Fruit fly (Drosophila melanogaster) whole organism, wandering third instar larva: ENCODE results near the gene flip.

ENCODE experiments used
- Abd-B ChIP-seq: fragments of >200 bp; optimal IDR thresholded peaks from 2 replicates; lab custom pipeline; 2017; ENCODE audit warnings: missing biosample characterization, missing genetic modification characterization
- CG32264 ChIP-seq: fragments of 200-800 bp; sonication (Bioruptor generic); optimal IDR thresholded peaks from 2 replicates; lab custom pipeline; 2016; ENCODE audit warnings: missing biosample characterization, missing genetic modification characterization
- CG9705 ChIP-seq: fragments of 200-800 bp; sonication (Bioruptor generic); optimal IDR thresholded peaks from 2 replicates; lab custom pipeline; 2018; ENCODE audit warnings: missing biosample characterization, mild to moderate bottlenecking, missing genetic modification characterization
- CrebA ChIP-seq: fragments of 200-800 bp; sonication (Bioruptor generic); optimal IDR thresholded peaks from 2 replicates; lab custom pipeline; 2016; ENCODE audit warnings: missing biosample characterization, mild to moderate bottlenecking, missing genetic modification characterization, borderline replicate concordance
- Dfd ChIP-seq: fragments of >200 bp; optimal IDR thresholded peaks from 2 replicates; lab custom pipeline; 2017; ENCODE audit warnings: missing biosample characterization, missing genetic modification characterization
- Dif ChIP-seq: fragments of 200-275, 200-300 bp; sonication (Bioruptor generic); optimal IDR thresholded peaks from 2 replicates; lab custom pipeline; 2018; ENCODE audit warnings: missing biosample characterization, missing genetic modification characterization; ENCODE audit not compliant: partially characterized antibody
- GATAd ChIP-seq: sonication (Bioruptor generic); optimal IDR thresholded peaks from 2 replicates; lab custom pipeline; 2016; ENCODE audit warnings: missing biosample characterization, missing genetic modification characterization
- HLH106 ChIP-seq: fragments of 200-800 bp; optimal IDR thresholded peaks from 3 replicates; lab custom pipeline; 2019; ENCODE audit warnings: missing biosample characterization, mild to moderate bottlenecking, missing genetic modification characterization, moderate library complexity
- Hnf4 ChIP-seq: fragments of 200-800 bp; sonication (Bioruptor generic); optimal IDR thresholded peaks from 2 replicates; lab custom pipeline; 2016; ENCODE audit warnings: missing biosample characterization, mild to moderate bottlenecking, missing genetic modification characterization
- Hr78 ChIP-seq: fragments of >200 bp; optimal IDR thresholded peaks from 2 replicates; lab custom pipeline; 2017; ENCODE audit warnings: missing biosample characterization, missing genetic modification characterization
- Hr83 ChIP-seq: fragments of 200-300 bp; sonication (Bioruptor generic); optimal IDR thresholded peaks from 2 replicates; lab custom pipeline; 2016; ENCODE audit warnings: missing biosample characterization, mild to moderate bottlenecking, missing genetic modification characterization, moderate library complexity; ENCODE audit not compliant: poor library complexity, severe bottlenecking
- Jra ChIP-seq: sonication (Bioruptor generic); optimal IDR thresholded peaks from 2 replicates; lab custom pipeline; 2016; ENCODE audit warnings: missing biosample characterization, missing genetic modification characterization
- Mio ChIP-seq: sonication (Bioruptor generic); optimal IDR thresholded peaks from 2 replicates; lab custom pipeline; 2016; ENCODE audit warnings: missing biosample characterization, missing genetic modification characterization
- Myc ChIP-seq: fragments of >200 bp; optimal IDR thresholded peaks from 2 replicates; lab custom pipeline; 2017
- N ChIP-seq: fragments of >200 bp; optimal IDR thresholded peaks from 2 replicates; lab custom pipeline; 2018; ENCODE audit warnings: missing biosample characterization, missing external identifiers, missing genetic modification characterization
- OdsH ChIP-seq: fragments of 200-800 bp; sonication (Bioruptor generic); optimal IDR thresholded peaks from 2 replicates; lab custom pipeline; 2016; ENCODE audit warnings: missing biosample characterization, mild to moderate bottlenecking, missing genetic modification characterization
- Rel ChIP-seq, 2 experiments: fragments of 200-800 bp; sonication (Bioruptor generic) in 1 of 2; optimal IDR thresholded peaks; 2 replicates in 1 of 2; 3 replicates in 1 of 2; lab custom pipeline; 2016 to 2019; ENCODE audit warnings: mild to moderate bottlenecking in 2 of 2, missing biosample characterization in 2 of 2, missing genetic modification characterization in 2 of 2, moderate library complexity in 1 of 2
- Sp1 ChIP-seq: fragments of 200-800 bp; sonication (Bioruptor generic); optimal IDR thresholded peaks from 3 replicates; lab custom pipeline; 2019; ENCODE audit warnings: missing biosample characterization, mild to moderate bottlenecking, missing genetic modification characterization, moderate library complexity
- Vsx2 ChIP-seq: fragments of 200-300, 225-300 bp; sonication (Bioruptor generic); optimal IDR thresholded peaks from 2 replicates; lab custom pipeline; 2018; ENCODE audit warnings: missing biosample characterization, missing genetic modification characterization; ENCODE audit not compliant: partially characterized antibody
- br ChIP-seq: fragments of 200-800 bp; sonication (Bioruptor generic); optimal IDR thresholded peaks from 2 replicates; lab custom pipeline; 2016; ENCODE audit warnings: missing biosample characterization, missing genetic modification characterization
- brk ChIP-seq: fragments of 200-800 bp; sonication (Bioruptor generic); optimal IDR thresholded peaks from 2 replicates; lab custom pipeline; 2016; ENCODE audit warnings: missing biosample characterization, mild to moderate bottlenecking, missing genetic modification characterization
- dl ChIP-seq, 2 experiments: fragments of 175-275, 200-275 bp in 1 of 2; fragments of 200-275 bp in 1 of 2; sonication (Bioruptor generic); optimal IDR thresholded peaks; lab custom pipeline; 2018; ENCODE audit warnings: mild to moderate bottlenecking in 2 of 2, missing biosample characterization in 2 of 2, missing genetic modification characterization in 2 of 2, moderate library complexity in 2 of 2; ENCODE audit not compliant: partially characterized antibody in 2 of 2, insufficient read depth in 1 of 2
- dmrt93B ChIP-seq: fragments of 200-800 bp; sonication (Bioruptor generic); optimal IDR thresholded peaks from 2 replicates; lab custom pipeline; 2018; ENCODE audit warnings: missing biosample characterization, mild to moderate bottlenecking, missing genetic modification characterization
- dsf ChIP-seq: sonication (Bioruptor generic); optimal IDR thresholded peaks from 2 replicates; lab custom pipeline; 2016; ENCODE audit warnings: missing biosample characterization, missing genetic modification characterization, borderline replicate concordance
- ey ChIP-seq: fragments of 200-800 bp; sonication (Bioruptor generic); optimal IDR thresholded peaks from 2 replicates; lab custom pipeline; 2016; ENCODE audit warnings: missing biosample characterization, missing genetic modification characterization
- foxo ChIP-seq, 2 experiments: fragments of 200-800 bp; sonication (Bioruptor generic); optimal IDR thresholded peaks; 2 replicates in 1 of 2; 3 replicates in 1 of 2; lab custom pipeline; 2016 to 2017; ENCODE audit warnings: missing biosample characterization in 2 of 2, missing genetic modification characterization in 2 of 2
- fru ChIP-seq: fragments of 200-800 bp; sonication (Bioruptor generic); optimal IDR thresholded peaks from 3 replicates; lab custom pipeline; 2016; ENCODE audit warnings: missing biosample characterization, mild to moderate bottlenecking, missing genetic modification characterization
- h ChIP-seq: fragments of 200-800 bp; sonication (Bioruptor generic); optimal IDR thresholded peaks from 3 replicates; lab custom pipeline; 2016; ENCODE audit warnings: missing biosample characterization, mild to moderate bottlenecking, missing genetic modification characterization
- jim ChIP-seq: fragments of 175-275, 200-325 bp; sonication (Bioruptor generic); optimal IDR thresholded peaks from 2 replicates; lab custom pipeline; 2016; ENCODE audit warnings: missing biosample characterization, mild to moderate bottlenecking, missing genetic modification characterization
- lola ChIP-seq: fragments of >200 bp; optimal IDR thresholded peaks from 2 replicates; lab custom pipeline; 2017; ENCODE audit warnings: missing biosample characterization, missing genetic modification characterization
- pan ChIP-seq: fragments of >200 bp; optimal IDR thresholded peaks from 2 replicates; lab custom pipeline; 2017
- psq ChIP-seq: fragments of 200-800 bp; sonication (Bioruptor generic); optimal IDR thresholded peaks from 3 replicates; lab custom pipeline; 2017; ENCODE audit warnings: missing biosample characterization, mild to moderate bottlenecking, missing genetic modification characterization, moderate library complexity
- rgr ChIP-seq: fragments of 200-800 bp; sonication (Bioruptor generic); optimal IDR thresholded peaks from 3 replicates; lab custom pipeline; 2016; ENCODE audit warnings: missing biosample characterization, mild to moderate bottlenecking, missing genetic modification characterization
- sage ChIP-seq: fragments of 200-800 bp; sonication (Bioruptor generic); optimal IDR thresholded peaks from 2 replicates; lab custom pipeline; 2016; ENCODE audit warnings: missing biosample characterization, mild to moderate bottlenecking, missing genetic modification characterization
- sv ChIP-seq: fragments of 200-800 bp; sonication (Bioruptor generic); optimal IDR thresholded peaks from 3 replicates; lab custom pipeline; 2016; ENCODE audit warnings: missing biosample characterization, missing genetic modification characterization
- tai ChIP-seq: sonication (Bioruptor generic); optimal IDR thresholded peaks from 2 replicates; lab custom pipeline; 2016; ENCODE audit warnings: missing biosample characterization, missing genetic modification characterization
- usp ChIP-seq: fragments of >200 bp; optimal IDR thresholded peaks from 2 replicates; lab custom pipeline; 2017; ENCODE audit warnings: missing biosample characterization, missing genetic modification characterization
- woc ChIP-seq: sonication (Bioruptor generic); optimal IDR thresholded peaks from 2 replicates; lab custom pipeline; 2016; ENCODE audit warnings: missing biosample characterization, mild to moderate bottlenecking, missing genetic modification characterization

The flip gene

dm6 chr3R:4233018-4233385, 44.7 kb downstream of the flip start, which contains the start of gene abs:
Gene abs (plus strand): TSS chr3R:4233047.
- no peak for TF ChIP-seq N (GFP tag; lab: Kevin White, UChicago)
- TF ChIP-seq rgr = no peak
- TF ChIP-seq h (GFP tag; lab: Kevin White, UChicago) = no peak
- TF ChIP-seq psq = no peak
- TF ChIP-seq CG32264 = no peak
- no peak for TF ChIP-seq Abd-B (GFP tag; lab: Kevin White, UChicago)
- no peak for TF ChIP-seq Dfd (GFP tag; lab: Kevin White, UChicago)
- no peak for TF ChIP-seq foxo (GFP tag; optimal IDR thresholded peaks at IDR 0.05; lab: Kevin White, UChicago)
- no peak for TF ChIP-seq Vsx2 (GFP tag; lab: Kevin White, UChicago)
- TF ChIP-seq Hr78 (GFP tag; lab: Kevin White, UChicago) = no peak
- TF ChIP-seq ey (GFP tag; lab: Kevin White, UChicago) = no peak

DNA sequence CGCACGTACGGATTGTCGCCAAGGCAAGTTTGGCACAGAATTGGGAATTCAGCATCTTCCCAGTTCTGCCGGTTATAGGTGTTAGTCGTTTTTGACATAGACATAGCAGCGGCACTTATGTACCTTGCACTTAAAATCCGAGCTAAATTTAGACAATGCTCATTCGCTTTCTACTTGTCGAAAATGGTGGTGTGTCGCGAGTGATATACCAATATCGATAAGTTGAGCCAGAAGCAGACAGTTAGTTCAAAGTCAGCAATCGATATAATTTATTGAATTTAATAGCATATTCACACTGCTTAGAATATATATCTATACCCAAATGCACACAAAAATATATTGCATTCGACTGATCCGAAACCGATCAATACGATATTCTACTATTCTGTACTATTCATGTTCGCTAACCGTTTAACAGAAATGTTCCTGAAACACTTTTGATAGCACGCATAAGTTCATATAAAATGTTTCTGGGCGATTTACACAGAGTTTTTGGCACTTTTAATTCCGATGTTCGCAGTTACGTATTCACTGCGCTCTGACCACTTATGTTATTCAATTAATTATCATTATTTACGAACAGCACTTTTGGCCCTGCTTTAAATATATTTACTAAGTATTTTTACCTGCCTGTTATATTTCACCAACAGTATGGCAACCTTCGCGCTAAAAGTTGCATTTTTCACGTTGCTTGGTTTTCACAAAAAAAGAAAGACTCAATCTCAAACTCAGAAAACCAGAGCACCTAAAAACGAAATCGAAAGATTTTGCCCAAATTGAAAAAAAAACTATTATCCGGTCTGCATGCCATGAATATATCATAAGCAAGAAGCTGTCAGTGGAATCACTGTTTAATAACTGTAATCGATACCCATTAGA, 45.4 kb downstream of the flip start, which contains the start of gene CG14641:
CG14641 (minus strand) TSS at position 204 of the 879 bp plus-strand sequence.
- TF ChIP-seq CG32264 = no peak
- no peak for TF ChIP-seq br
- TF ChIP-seq lola (GFP tag; lab: Kevin White, UChicago) = peak; percentile 98
- no peak for TF ChIP-seq OdsH
- TF ChIP-seq dmrt93B = peak; percentile 40
- TF ChIP-seq N (GFP tag; lab: Kevin White, UChicago) = peak; percentile 86
- TF ChIP-seq Myc = peak; percentile 9
- TF ChIP-seq Hr78 (GFP tag; lab: Kevin White, UChicago) = peak; percentile 82
- no peak for TF ChIP-seq Vsx2 (GFP tag; lab: Kevin White, UChicago)
- TF ChIP-seq ey (GFP tag; lab: Kevin White, UChicago) = no peak
- peak; percentile 63 for TF ChIP-seq woc
- no peak for TF ChIP-seq Hnf4 (GFP tag; lab: Kevin White, UChicago)
- peak; percentile 63 for TF ChIP-seq Abd-B (GFP tag; lab: Kevin White, UChicago)
- no peak for TF ChIP-seq sage (GFP tag; lab: Kevin White, UChicago)
- no peak for TF ChIP-seq usp
- peak; percentile 7 for TF ChIP-seq HLH106 (tag; lab: Kevin White, UChicago)
- TF ChIP-seq pan (lab: Kevin White, UChicago) = no peak
- TF ChIP-seq, all 38 proteins: peak for 8

dm6 chr3R:4229137-4229764, 48.5 kb downstream of the flip start, which contains the start of gene DhpD:
Gene DhpD (minus strand): TSS chr3R:4229238.
- TF ChIP-seq Hr78 (GFP tag; lab: Kevin White, UChicago) (no peak), Hr83 (peak; percentile 92), h (GFP tag; lab: Kevin White, UChicago) (peak; percentile 90), Abd-B (GFP tag; lab: Kevin White, UChicago) (no peak), Dif (peak; percentile 96), foxo (GFP tag; optimal IDR thresholded peaks at IDR 0.05; lab: Kevin White, UChicago) (peak; percentile 25 to 91), dsf (GFP tag; lab: Kevin White, UChicago) (no peak), OdsH (peak; percentile 81), Vsx2 (GFP tag; lab: Kevin White, UChicago) (peak; percentile 94), sv (GFP tag; lab: Kevin White, UChicago) (peak; percentile 64), tai (no peak), ey (GFP tag; lab: Kevin White, UChicago) (peak; percentile 81), fru (GFP tag; lab: Kevin White, UChicago) (peak; percentile 84), jim (GFP tag; lab: Kevin White, UChicago) (no peak), CG32264 (peak; percentile 63), pan (lab: Kevin White, UChicago) (no peak), Mio (GFP tag; lab: Kevin White, UChicago) (peak; percentile 41), CrebA (GFP tag; lab: Kevin White, UChicago) (no peak), rgr (peak; percentile 91), Myc (peak; percentile 42), dmrt93B (peak; percentile 76), Rel (GFP tag; optimal IDR thresholded peaks at IDR 0.05; lab: Kevin White, UChicago) (no peak), Rel (tag; optimal IDR thresholded peaks at IDR 0.05; lab: Kevin White, UChicago) (peak; percentile 81), woc (no peak), br (peak; percentile 88), Sp1 (peak; percentile 89), Jra (GFP tag; lab: Kevin White, UChicago) (peak; percentile 70), sage (GFP tag; lab: Kevin White, UChicago) (peak; percentile 85), Dfd (GFP tag; lab: Kevin White, UChicago) (no peak), psq (peak; percentile 74), lola (GFP tag; lab: Kevin White, UChicago) (no peak), brk (no peak), usp (no peak), Hnf4 (GFP tag; lab: Kevin White, UChicago) (peak; percentile 90), CG9705 (GFP tag; lab: Kevin White, UChicago) (peak; percentile 90), HLH106 (tag; lab: Kevin White, UChicago) (peak; percentile 92), dl (GFP tag; optimal IDR thresholded peaks at IDR 0.05; lab: Kevin White, UChicago; ENCODE audit: insufficient read depth in 1 of 2, partially characterized antibody in 2 of 2) (peak; percentile 38 to 77), GATAd (GFP tag; lab: Kevin White, UChicago) (peak; percentile 38), N (GFP tag; lab: Kevin White, UChicago) (peak; percentile 33)
